Worm (Caenorhabditis elegans) whole organism, early embryonic: Measurements from ENCODE around the gene lep-2.

ENCODE experiments used
- B0310.2 ChIP-seq: sonication (generic microtip); optimal IDR thresholded peaks from 2 replicates; lab custom pipeline; 2016; ENCODE audit warnings: mild to moderate bottlenecking, missing genetic modification characterization, missing compliant biosample characterization
- F13C5.2 ChIP-seq: sonication (generic microtip); optimal IDR thresholded peaks from 2 replicates; lab custom pipeline; 2017; ENCODE audit warnings: mild to moderate bottlenecking, missing genetic modification characterization, inconsistent platforms, missing compliant biosample characterization
- aly-1 ChIP-seq: sonication (generic microtip); optimal IDR thresholded peaks from 2 replicates; lab custom pipeline; 2016; ENCODE audit warnings: missing genetic modification characterization, missing compliant biosample characterization
- ama-1 ChIP-seq: fragments of 150-350 bp; optimal IDR thresholded peaks from 2 replicates; lab custom pipeline; 2014
- ceh-13 ChIP-seq: fragments of 200-800 bp; sonication (Bioruptor generic); optimal IDR thresholded peaks from 2 replicates; lab custom pipeline; 2018; ENCODE audit warnings: mild to moderate bottlenecking, missing genetic modification characterization, missing compliant biosample characterization
- ceh-36 ChIP-seq: sonication (generic microtip); optimal IDR thresholded peaks from 2 replicates; lab custom pipeline; 2016; ENCODE audit warnings: missing genetic modification characterization, inconsistent platforms, missing compliant biosample characterization
- ets-7 ChIP-seq: sonication (generic microtip); optimal IDR thresholded peaks from 2 replicates; lab custom pipeline; 2016; ENCODE audit warnings: missing genotype, missing genetic modification characterization, missing compliant biosample characterization
- flt-1 ChIP-seq: fragments of 200-800 bp; sonication (Bioruptor generic); IDR thresholded peaks from 2 replicates; pipeline ENCODE4 v1.3.6; 2022; ENCODE audit warnings: missing genetic modification characterization, missing compliant biosample characterization
- hmbx-1 ChIP-seq: sonication (generic microtip); optimal IDR thresholded peaks from 2 replicates; lab custom pipeline; 2016; ENCODE audit warnings: mild to moderate bottlenecking, missing genetic modification characterization, missing compliant biosample characterization
- hmg-4 ChIP-seq: fragments of 200-800 bp; sonication (Bioruptor generic); optimal IDR thresholded peaks from 2 replicates; lab custom pipeline; 2018; ENCODE audit warnings: mild to moderate bottlenecking, missing genetic modification characterization, missing compliant biosample characterization
- hnd-1 ChIP-seq: sonication (generic microtip); optimal IDR thresholded peaks from 2 replicates; lab custom pipeline; 2016; ENCODE audit warnings: missing genetic modification characterization, missing compliant biosample characterization
- pes-1 ChIP-seq: fragments of 200-800 bp; sonication (Bioruptor generic); IDR thresholded peaks from 2 replicates; pipeline ENCODE4 v1.3.6; 2022; ENCODE audit warnings: missing genetic modification reagents, missing genetic modification characterization, missing compliant biosample characterization
- scrt-1 ChIP-seq: fragments of 200-800 bp; sonication (Bioruptor generic); IDR thresholded peaks from 2 replicates; pipeline ENCODE4 v1.3.6; 2022; ENCODE audit warnings: missing genetic modification characterization, missing compliant biosample characterization
- sea-1 ChIP-seq: fragments of 200-800 bp; sonication (Bioruptor generic); conservative IDR thresholded peaks from 2 replicates; pipeline ENCODE4 v1.3.6; 2022; ENCODE audit warnings: missing genetic modification characterization, missing compliant biosample characterization
- tbx-11 ChIP-seq: fragments of 200-800 bp; sonication (Bioruptor generic); IDR thresholded peaks from 2 replicates; pipeline ENCODE4 v1.3.6; 2022; ENCODE audit warnings: missing genetic modification characterization, missing compliant biosample characterization
- tbx-37 ChIP-seq: fragments of 200-800 bp; sonication (Bioruptor generic); conservative IDR thresholded peaks from 2 replicates; pipeline ENCODE4 v1.3.6; 2022; ENCODE audit warnings: missing genetic modification reagents, missing genetic modification characterization, missing compliant biosample characterization
- tra-4 ChIP-seq: sonication (generic microtip); optimal IDR thresholded peaks from 2 replicates; lab custom pipeline; 2017; ENCODE audit warnings: missing genetic modification characterization, missing compliant biosample characterization

The lep-2 gene

ce11 chrIV:959221-959620 is 32.9 kb upstream of the lep-2 start, which contains the start of gene plx-1:
plx-1 (plus strand) TSS chrIV:959521.
- TF ChIP-seq hmbx-1 (tag; lab: Kevin White, UChicago) (no peak), aly-1 (no peak), tbx-11 (no peak), B0310.2 (tag; lab: Kevin White, UChicago) (no peak), ama-1 (lab: Kevin White, UChicago) (no peak), tbx-37 (GFP tag; lab: Robert Waterston, UW) (no peak), sea-1 (GFP tag; lab: Robert Waterston, UW) (no peak), hmg-4 (GFP tag; lab: Kevin White, UChicago) (no peak), flt-1 (GFP tag; lab: Robert Waterston, UW) (no peak), scrt-1 (no peak), pes-1 (GFP tag; lab: Robert Waterston, UW) (no peak), ets-7 (tag; lab: Kevin White, UChicago) (no peak), ceh-13 (no peak), ceh-36 (tag; lab: Kevin White, UChicago) (no peak)

ce11 chrIV:960177-960576 is 31.9 kb upstream of the lep-2 start:
- no peak for TF ChIP-seq hmbx-1 (tag; lab: Kevin White, UChicago)
- no peak for TF ChIP-seq aly-1
- no peak for TF ChIP-seq B0310.2 (tag; lab: Kevin White, UChicago)
- no peak for TF ChIP-seq ceh-36 (tag; lab: Kevin White, UChicago)
- TF ChIP-seq hmg-4 (GFP tag; lab: Kevin White, UChicago), result no peak
- TF ChIP-seq tbx-37 (GFP tag; lab: Robert Waterston, UW), result no peak
- TF ChIP-seq ceh-13, result no peak
- no peak for TF ChIP-seq flt-1 (GFP tag; lab: Robert Waterston, UW)
- no peak for TF ChIP-seq ama-1 (lab: Kevin White, UChicago)
- no peak for TF ChIP-seq hnd-1 (tag; lab: Kevin White, UChicago)
- TF ChIP-seq F13C5.2 (tag; lab: Kevin White, UChicago), result no peak
- TF ChIP-seq ets-7 (tag; lab: Kevin White, UChicago), result no peak
- TF ChIP-seq pes-1 (GFP tag; lab: Robert Waterston, UW), result no peak
- no peak for TF ChIP-seq sea-1 (GFP tag; lab: Robert Waterston, UW)
- no peak for TF ChIP-seq tra-4
- TF ChIP-seq tbx-11, result no peak
- TF ChIP-seq scrt-1, result no peak

- no peak for TF ChIP-seq B0310.2 (tag; lab: Kevin White, UChicago)
- no peak for TF ChIP-seq tbx-37 (GFP tag; lab: Robert Waterston, UW)
- TF ChIP-seq pes-1 (GFP tag; lab: Robert Waterston, UW), result no peak
- TF ChIP-seq tra-4, result no peak
- no peak for TF ChIP-seq hmg-4 (GFP tag; lab: Kevin White, UChicago)
- TF ChIP-seq ama-1 (lab: Kevin White, UChicago), result no peak
- TF ChIP-seq ceh-13, result no peak
- no peak for TF ChIP-seq F13C5.2 (tag; lab: Kevin White, UChicago)
- TF ChIP-seq hnd-1 (tag; lab: Kevin White, UChicago), result no peak
- TF ChIP-seq ceh-36 (tag; lab: Kevin White, UChicago), result no peak
- no peak for TF ChIP-seq flt-1 (GFP tag; lab: Robert Waterston, UW)
- no peak for TF ChIP-seq tbx-11
- TF ChIP-seq scrt-1, result no peak
- no peak for TF ChIP-seq aly-1
- no peak for TF ChIP-seq ets-7 (tag; lab: Kevin White, UChicago)
- TF ChIP-seq hmbx-1 (tag; lab: Kevin White, UChicago), result no peak
- TF ChIP-seq sea-1 (GFP tag; lab: Robert Waterston, UW), result no peak
Observed at ce11 chrIV:961862-962261, 30.2 kb upstream of the lep-2 start.

ce11 chrIV:971122-971521 is 21.0 kb upstream of the lep-2 start:
- TF ChIP-seq aly-1 (no peak), ceh-36 (tag; lab: Kevin White, UChicago) (no peak), tbx-11 (no peak), sea-1 (GFP tag; lab: Robert Waterston, UW) (no peak), flt-1 (GFP tag; lab: Robert Waterston, UW) (no peak)

ce11 chrIV:972401-972800 is 19.7 kb upstream of the lep-2 start:
- no peak for TF ChIP-seq pes-1 (GFP tag; lab: Robert Waterston, UW)
- TF ChIP-seq F13C5.2 (tag; lab: Kevin White, UChicago), result no peak
- no peak for TF ChIP-seq tra-4
- TF ChIP-seq ets-7 (tag; lab: Kevin White, UChicago), result no peak
- no peak for TF ChIP-seq hnd-1 (tag; lab: Kevin White, UChicago)

- TF ChIP-seq hnd-1 (tag; lab: Kevin White, UChicago) (no peak), tbx-37 (GFP tag; lab: Robert Waterston, UW) (no peak), ets-7 (tag; lab: Kevin White, UChicago) (no peak), ceh-13 (no peak), scrt-1 (no peak), B0310.2 (tag; lab: Kevin White, UChicago) (no peak), ceh-36 (tag; lab: Kevin White, UChicago) (no peak), pes-1 (GFP tag; lab: Robert Waterston, UW) (no peak), sea-1 (GFP tag; lab: Robert Waterston, UW) (no peak), F13C5.2 (tag; lab: Kevin White, UChicago) (no peak)
Observed at ce11 chrIV:972811-973428, 19.2 kb upstream of the lep-2 start.

- TF ChIP-seq flt-1 (GFP tag; lab: Robert Waterston, UW) (no peak), aly-1 (no peak), pes-1 (GFP tag; lab: Robert Waterston, UW) (no peak), tbx-11 (no peak), ceh-36 (tag; lab: Kevin White, UChicago) (no peak), scrt-1 (no peak), tra-4 (no peak), ama-1 (lab: Kevin White, UChicago) (no peak), hnd-1 (tag; lab: Kevin White, UChicago) (no peak), hmg-4 (GFP tag; lab: Kevin White, UChicago) (no peak), F13C5.2 (tag; lab: Kevin White, UChicago) (no peak), hmbx-1 (tag; lab: Kevin White, UChicago) (no peak), ets-7 (tag; lab: Kevin White, UChicago) (no peak), tbx-37 (GFP tag; lab: Robert Waterston, UW) (no peak), B0310.2 (tag; lab: Kevin White, UChicago) (no peak), ceh-13 (no peak)
Observed at ce11 chrIV:976372-976771, 15.7 kb upstream of the lep-2 start.
